Fruit fly (Drosophila melanogaster) S2 (cell line): ENCODE results near the gene CG16826.

Experiments
- CG8478 ChIP-seq: fragments of >200 bp; optimal IDR thresholded peaks from 2 replicates; lab custom pipeline; 2018
- CTCF ChIP-seq, 2 experiments: fragments of >200 bp; optimal IDR thresholded peaks; 2 replicates each; lab custom pipeline; 2018

DNA sequence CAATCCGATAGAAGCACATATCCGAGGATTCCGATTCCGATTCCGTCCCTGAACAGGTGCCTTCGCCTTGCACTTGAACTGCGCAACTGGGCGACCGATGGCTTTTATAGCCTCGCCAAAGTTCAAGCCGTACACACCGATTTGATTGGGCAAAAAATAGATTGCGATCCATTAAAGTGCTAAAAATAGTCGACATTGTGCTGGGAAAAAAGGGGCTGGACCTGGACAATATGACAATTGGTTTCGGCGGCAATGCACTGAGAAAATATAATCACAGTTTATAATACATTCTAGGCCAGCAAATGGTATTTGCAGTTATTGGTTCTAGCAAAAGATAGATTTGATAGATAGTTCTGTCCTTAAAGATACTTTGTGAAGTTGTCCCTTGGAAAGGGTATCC is 13.9 kb downstream of the CG16826 start, which contains the start of gene CG9377:
- TF ChIP-seq CG8478 (lab: Kevin White, UChicago): no peak
- no peak for TF ChIP-seq CTCF (optimal IDR thresholded peaks at IDR 0.05; lab: Kevin White, UChicago)
